Fruit fly (Drosophila melanogaster) whole organism, embryonic: ENCODE results near the gene CG14022.

ENCODE experiments used
- CG16863 ChIP-seq: fragments of 200-800 bp; sonication (Bioruptor generic); optimal IDR thresholded peaks from 3 replicates; lab custom pipeline; 2016; ENCODE audit warnings: missing biosample characterization, missing genetic modification characterization
- CG17802 ChIP-seq: fragments of 200-800 bp; sonication (Bioruptor generic); optimal IDR thresholded peaks from 2 replicates; lab custom pipeline; 2018; ENCODE audit warnings: missing biosample characterization, mild to moderate bottlenecking, missing genetic modification characterization, moderate library complexity
- CG2202 ChIP-seq: fragments of 200-800 bp; sonication (Bioruptor generic); optimal IDR thresholded peaks from 2 replicates; lab custom pipeline; 2018; ENCODE audit warnings: missing biosample characterization, mild to moderate bottlenecking, missing genetic modification characterization
- CG4854 ChIP-seq: fragments of 200-800 bp; sonication (Bioruptor generic); optimal IDR thresholded peaks from 2 replicates; lab custom pipeline; 2016; ENCODE audit warnings: missing biosample characterization, missing genetic modification characterization, inconsistent platforms
- CG7556 ChIP-seq: fragments of 200-800 bp; sonication (Bioruptor generic); optimal IDR thresholded peaks from 2 replicates; lab custom pipeline; 2017; ENCODE audit warnings: missing biosample characterization, mild to moderate bottlenecking, missing genetic modification characterization
- NC2α ChIP-seq: fragments of 200-800 bp; sonication (Bioruptor generic); optimal IDR thresholded peaks from 2 replicates; lab custom pipeline; 2016; ENCODE audit warnings: missing biosample characterization, missing genetic modification characterization
- crc ChIP-seq: fragments of 200-800 bp; sonication (Bioruptor generic); optimal IDR thresholded peaks from 2 replicates; lab custom pipeline; 2016; ENCODE audit warnings: missing biosample characterization, missing genetic modification characterization
- disco-r ChIP-seq: fragments of 200-800 bp; sonication (Bioruptor generic); optimal IDR thresholded peaks from 2 replicates; lab custom pipeline; 2016; ENCODE audit warnings: missing biosample characterization, missing genetic modification characterization

dm6 chr2L:5298978-5299627, 29.6 kb downstream of the CG14022 start:
- no peak for TF ChIP-seq NC2α (GFP tag; lab: Kevin White, UChicago)
- TF ChIP-seq CG2202 (tag; lab: Kevin White, UChicago) = peak; percentile 84
- TF ChIP-seq CG16863 (GFP tag; lab: Kevin White, UChicago) = peak; percentile 65
- TF ChIP-seq disco-r = peak; percentile 20
- TF ChIP-seq CG7556 (GFP tag; lab: Kevin White, UChicago) = peak; percentile 84
- peak; percentile 38 for TF ChIP-seq CG17802 (tag; lab: Kevin White, UChicago)
- peak; percentile 29 for TF ChIP-seq crc
- TF ChIP-seq CG4854 (GFP tag; lab: Kevin White, UChicago) = peak; percentile 49
